Fruit fly (Drosophila melanogaster): ENCODE data around the gene twin.

Gene twin

dm6 chr3R:24226744-24227143 is 5.0 kb upstream of the twin start, which contains the start of the genes Spps and CG13609 (continued):
- TF ChIP-seq cwo (GFP tag; optimal IDR thresholded peaks at IDR 0.05) (no peak), zen (tag; optimal IDR thresholded peaks at IDR 0.05) (no peak), CG17186 (GFP tag; optimal IDR thresholded peaks at IDR 0.05) (peak; percentile 67), Doc3 (GFP tag; IDR thresholded peaks at IDR 0.05; ENCODE audit: partially characterized antibody) (peak; percentile 83), Ets97D (GFP tag; optimal IDR thresholded peaks at IDR 0.05) (peak; percentile 93), tna (GFP tag; IDR thresholded peaks at IDR 0.05; ENCODE audit: partially characterized antibody) (peak; percentile 93), CG42726 (GFP tag; IDR thresholded peaks at IDR 0.05; ENCODE audit: partially characterized antibody) (peak; percentile 92), CG10959 (GFP tag; IDR thresholded peaks at IDR 0.05) (no peak), pum (GFP tag; optimal IDR thresholded peaks at IDR 0.05) (no peak), dan (GFP tag; IDR thresholded peaks at IDR 0.05) (no peak), pzg (GFP tag; optimal IDR thresholded peaks at IDR 0.05) (peak; percentile 80), CG12219 (GFP tag; optimal IDR thresholded peaks at IDR 0.05) (no peak), Nf-YB (GFP tag; optimal IDR thresholded peaks at IDR 0.05) (no peak), CG12769 (tag; optimal IDR thresholded peaks at IDR 0.05) (no peak), gce (GFP tag; IDR thresholded peaks at IDR 0.05) (no peak), CG10321 (GFP tag; IDR thresholded peaks at IDR 0.05) (no peak), CG9609 (GFP tag; optimal IDR thresholded peaks at IDR 0.05) (peak; percentile 3), CG9932 (GFP tag; IDR thresholded peaks at IDR 0.05) (peak; percentile 53; the same call in 1 of the 2 replicates), fu2 (GFP tag; optimal IDR thresholded peaks at IDR 0.05) (no peak), B-H1 (GFP tag; IDR thresholded peaks at IDR 0.05) (no peak), cg (GFP tag; optimal IDR thresholded peaks at IDR 0.05) (no peak), tll (GFP tag; optimal IDR thresholded peaks at IDR 0.05) (no peak), HmgD (GFP tag; optimal IDR thresholded peaks at IDR 0.05) (peak; percentile 18), CG18764 (GFP tag; optimal IDR thresholded peaks at IDR 0.05) (no peak), CG8388 (GFP tag; optimal IDR thresholded peaks at IDR 0.05) (no peak), ERR (GFP tag; optimal IDR thresholded peaks at IDR 0.05) (peak; percentile 45), Atf-2 (GFP tag; optimal IDR thresholded peaks at IDR 0.05) (no peak), mirr (GFP tag; optimal IDR thresholded peaks at IDR 0.05) (no peak), btn (GFP tag; optimal IDR thresholded peaks at IDR 0.05) (no peak), BtbVII (GFP tag; optimal IDR thresholded peaks at IDR 0.05) (no peak), CG1603 (tag; optimal IDR thresholded peaks at IDR 0.05) (peak; percentile 85), mam (GFP tag; optimal IDR thresholded peaks at IDR 0.05) (peak; percentile 34), CG15514 (GFP tag; optimal IDR thresholded peaks at IDR 0.05) (peak; percentile 61), Dp (GFP tag; optimal IDR thresholded peaks at IDR 0.05) (peak; percentile 66), ci (GFP tag; IDR thresholded peaks at IDR 0.05) (no peak), lov (optimal IDR thresholded peaks at IDR 0.05) (no peak), lov (GFP tag; IDR thresholded peaks at IDR 0.05) (no peak), Six4 (GFP tag; optimal IDR thresholded peaks at IDR 0.05) (no peak), bowl (GFP tag; IDR thresholded peaks at IDR 0.05) (no peak), CG11504 (tag; optimal IDR thresholded peaks at IDR 0.05) (no peak), Rfx (GFP tag; IDR thresholded peaks at IDR 0.05) (peak; percentile 66), CG10267 (tag; optimal IDR thresholded peaks at IDR 0.05) (peak; percentile 40), Dll (GFP tag; IDR thresholded peaks at IDR 0.05; ENCODE audit: partially characterized antibody) (peak; percentile 84), trem (tag; optimal IDR thresholded peaks at IDR 0.05) (peak; percentile 88), Dip2 (GFP tag; IDR thresholded peaks at IDR 0.05) (no peak), CG7745 (tag; optimal IDR thresholded peaks at IDR 0.05) (no peak), CG6791 (GFP tag; IDR thresholded peaks at IDR 0.05; ENCODE audit: partially characterized antibody) (peak; percentile 95), hkb (optimal IDR thresholded peaks at IDR 0.05) (no peak), hkb (GFP tag; IDR thresholded peaks at IDR 0.05) (peak; percentile 19; the same call in 1 of the 2 replicates), CG10209 (GFP tag; optimal IDR thresholded peaks at IDR 0.05) (no peak), zfh1 (GFP tag; IDR thresholded peaks at IDR 0.05) (peak; percentile 50; the same call in 1 of the 3 replicates)
